Fruit fly (Drosophila melanogaster): ENCODE measurements around the gene HipHop.

The HipHop gene

DNA sequence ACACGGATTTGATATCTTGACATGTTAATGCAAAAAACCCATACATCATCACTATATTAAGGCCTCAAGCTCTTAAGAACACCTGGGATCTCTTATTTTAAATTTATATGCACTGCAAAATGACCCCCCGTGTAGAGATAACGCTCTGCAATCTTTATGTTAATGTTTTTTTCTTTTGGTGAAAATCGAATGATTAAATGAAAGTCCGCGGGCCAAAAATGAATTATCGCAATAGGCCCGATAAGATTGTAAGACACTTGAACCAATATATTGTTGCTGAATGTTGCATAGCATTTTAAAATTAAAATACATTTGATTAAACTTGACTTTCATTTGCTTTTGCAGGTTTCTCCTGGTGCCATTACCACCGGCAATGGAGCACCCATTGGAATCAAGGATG, 5.0 kb downstream of the HipHop start:
- no peak for TF ChIP-seq usp (GFP tag; optimal IDR thresholded peaks at IDR 0.05)
- no peak for TF ChIP-seq psq (optimal IDR thresholded peaks at IDR 0.05)
- TF ChIP-seq pan (optimal IDR thresholded peaks at IDR 0.05) = no peak
- no peak for TF ChIP-seq CG8478 (optimal IDR thresholded peaks at IDR 0.05)
- no peak for TF ChIP-seq EcR (GFP tag; optimal IDR thresholded peaks at IDR 0.05)
- no peak for TF ChIP-seq Dll (optimal IDR thresholded peaks at IDR 0.05)

DNA sequence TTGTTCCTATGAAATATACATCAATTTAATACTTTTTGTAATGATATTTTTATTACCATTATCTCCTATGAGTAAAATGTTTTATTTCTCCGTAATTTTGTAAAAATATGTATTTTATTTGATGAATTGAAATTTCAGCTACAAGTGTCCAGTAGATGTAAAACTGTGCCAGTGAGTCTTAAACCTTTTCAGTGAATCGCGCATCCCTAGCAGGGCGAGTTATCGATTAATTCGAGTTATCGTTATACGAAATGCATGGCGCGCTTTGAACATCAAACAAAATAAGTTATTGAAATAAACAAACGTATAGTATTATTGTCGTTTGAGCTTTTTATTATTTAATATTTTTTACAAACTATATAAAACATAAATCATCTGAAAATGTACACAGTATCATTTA, 7.3 kb downstream of the HipHop start:
- TF ChIP-seq pan (optimal IDR thresholded peaks at IDR 0.05) = no peak

DNA sequence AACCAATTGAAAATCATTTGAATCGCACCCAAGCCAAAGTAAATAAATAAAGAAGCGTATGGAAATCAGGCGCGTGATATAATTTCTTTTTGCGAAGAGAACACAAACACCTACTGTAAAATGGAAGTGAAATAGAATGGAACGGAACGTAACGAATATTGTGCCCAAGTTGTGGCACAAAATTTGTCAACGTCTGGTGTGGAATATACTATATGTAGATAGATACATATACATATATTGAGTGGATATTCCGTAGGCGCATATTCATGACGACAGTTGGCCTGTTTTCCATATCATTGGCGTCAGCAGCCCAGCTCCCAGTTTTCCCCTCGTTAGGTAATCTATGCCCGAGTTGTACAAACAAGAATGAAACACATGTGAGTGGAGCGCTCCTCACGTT, 11.2 kb downstream of the HipHop start:
- TF ChIP-seq psq (optimal IDR thresholded peaks at IDR 0.05) = no peak
- no peak for TF ChIP-seq pan (optimal IDR thresholded peaks at IDR 0.05)
- no peak for TF ChIP-seq CG8478 (optimal IDR thresholded peaks at IDR 0.05)
- no peak for TF ChIP-seq usp (GFP tag; optimal IDR thresholded peaks at IDR 0.05)
- TF ChIP-seq EcR (GFP tag; optimal IDR thresholded peaks at IDR 0.05) = no peak
- no peak for TF ChIP-seq Dll (optimal IDR thresholded peaks at IDR 0.05)

DNA sequence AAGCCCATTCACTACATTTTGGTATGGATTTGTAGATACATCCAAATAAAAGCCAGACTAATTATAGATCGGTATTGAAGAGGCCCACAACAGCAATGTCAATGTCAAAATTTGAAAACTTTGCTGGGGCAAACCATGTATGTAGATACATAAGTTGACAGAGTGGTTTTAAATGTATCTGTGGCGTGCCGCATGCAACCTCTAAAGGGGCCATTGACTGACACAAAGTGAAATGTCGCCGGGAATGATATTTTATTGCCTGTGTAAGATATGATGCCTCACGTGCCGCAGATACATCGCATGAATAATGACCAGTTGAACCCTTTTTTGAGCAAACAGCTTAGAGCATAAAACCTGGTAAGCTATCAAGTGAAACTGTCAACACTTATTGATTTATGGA, 11.7 kb downstream of the HipHop start:
- peak in 1 of 2 experiments; percentile 22 for TF ChIP-seq EcR (GFP tag; optimal IDR thresholded peaks at IDR 0.05)
- TF ChIP-seq pan (optimal IDR thresholded peaks at IDR 0.05) = no peak
- no peak for TF ChIP-seq CG8478 (optimal IDR thresholded peaks at IDR 0.05)
- no peak for TF ChIP-seq psq (optimal IDR thresholded peaks at IDR 0.05)
- no peak for TF ChIP-seq usp (GFP tag; optimal IDR thresholded peaks at IDR 0.05)

dm6 chr3L:18833234-18833633, 12.3 kb downstream of the HipHop start:
- no peak for TF ChIP-seq EcR (GFP tag; optimal IDR thresholded peaks at IDR 0.05)

DNA sequence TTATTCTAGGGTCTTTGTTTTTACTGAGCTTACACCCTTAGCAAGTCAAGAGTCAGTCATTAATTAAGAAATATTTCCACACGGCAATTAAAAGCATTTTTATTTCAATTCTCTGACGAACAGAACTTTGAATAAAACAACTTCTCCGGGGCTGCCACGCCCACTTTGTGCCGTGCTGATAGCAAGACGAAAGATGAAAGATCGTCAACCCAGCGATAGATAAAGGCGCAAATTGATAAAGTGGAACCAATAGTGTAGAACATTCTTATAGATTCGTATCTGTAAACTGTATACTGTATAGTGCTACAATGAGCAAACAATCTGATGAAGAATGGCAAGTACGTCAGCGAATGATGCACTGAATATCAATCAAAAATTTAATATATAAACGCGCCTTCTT, 14.0 kb downstream of the HipHop start:
- TF ChIP-seq Dll (optimal IDR thresholded peaks at IDR 0.05) (no peak), psq (optimal IDR thresholded peaks at IDR 0.05) (no peak), CG8478 (optimal IDR thresholded peaks at IDR 0.05) (no peak), EcR (GFP tag; optimal IDR thresholded peaks at IDR 0.05) (no peak), usp (GFP tag; optimal IDR thresholded peaks at IDR 0.05) (no peak), pan (optimal IDR thresholded peaks at IDR 0.05) (no peak)

DNA sequence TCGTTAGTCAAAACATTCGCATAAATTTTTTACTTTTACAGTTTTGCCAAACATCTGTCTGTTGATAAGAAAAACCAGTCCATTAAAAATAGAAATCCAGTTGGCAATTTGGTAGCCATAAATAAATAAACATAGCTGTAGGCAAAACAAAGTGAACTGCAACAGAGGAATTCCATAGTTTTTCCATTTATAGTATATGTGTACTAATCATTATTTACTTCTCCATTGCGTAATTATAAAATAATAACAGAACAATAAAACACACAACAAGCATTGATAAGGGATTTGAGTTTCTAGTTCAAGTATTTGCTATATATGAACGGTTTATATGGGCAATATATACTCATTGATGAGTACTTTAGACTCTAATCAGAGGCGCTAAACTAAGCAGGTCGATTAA, 15.7 kb downstream of the HipHop start:
- TF ChIP-seq Dll (optimal IDR thresholded peaks at IDR 0.05) (no peak), psq (optimal IDR thresholded peaks at IDR 0.05) (no peak), CG8478 (optimal IDR thresholded peaks at IDR 0.05) (no peak), EcR (GFP tag; optimal IDR thresholded peaks at IDR 0.05) (no peak), pan (optimal IDR thresholded peaks at IDR 0.05) (no peak), usp (GFP tag; optimal IDR thresholded peaks at IDR 0.05) (no peak)

DNA sequence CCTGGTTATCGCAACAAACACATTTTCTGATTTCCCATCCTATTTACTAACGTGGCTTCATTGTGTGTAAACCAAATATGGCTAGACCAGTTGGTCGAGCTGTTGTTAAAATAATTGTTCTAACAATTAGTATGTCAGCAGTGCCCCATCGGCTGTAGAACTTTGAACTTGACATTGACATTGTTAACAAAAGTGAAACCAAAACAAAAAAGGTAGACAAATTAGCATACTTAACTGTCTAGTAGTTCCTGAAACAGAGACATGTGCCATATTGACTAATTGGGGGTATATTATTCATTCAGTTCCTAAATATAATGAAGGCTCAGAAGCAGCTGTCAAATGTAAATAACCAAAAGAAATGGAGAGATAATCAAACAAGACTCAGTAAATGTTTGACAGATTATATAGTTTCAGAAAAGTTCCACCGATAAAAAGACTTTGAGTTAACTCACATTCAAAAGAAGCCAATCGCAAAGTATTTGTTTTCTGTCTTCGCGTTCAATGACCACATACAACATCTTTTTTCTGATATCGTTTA, 16.8 kb downstream of the HipHop start:
- no peak for TF ChIP-seq CG8478 (optimal IDR thresholded peaks at IDR 0.05)
- no peak for TF ChIP-seq Dll (optimal IDR thresholded peaks at IDR 0.05)
- TF ChIP-seq usp (GFP tag; optimal IDR thresholded peaks at IDR 0.05) = no peak
- no peak for TF ChIP-seq psq (optimal IDR thresholded peaks at IDR 0.05)
- TF ChIP-seq pan (optimal IDR thresholded peaks at IDR 0.05) = no peak
- no peak for TF ChIP-seq EcR (GFP tag; optimal IDR thresholded peaks at IDR 0.05)

dm6 chr3L:18839996-18840369, 19.0 kb downstream of the HipHop start:
- TF ChIP-seq Dll (optimal IDR thresholded peaks at IDR 0.05) = no peak
- no peak for TF ChIP-seq pan (optimal IDR thresholded peaks at IDR 0.05)
- no peak for TF ChIP-seq EcR (GFP tag; optimal IDR thresholded peaks at IDR 0.05)
- TF ChIP-seq psq (optimal IDR thresholded peaks at IDR 0.05) = no peak
- no peak for TF ChIP-seq usp (GFP tag; optimal IDR thresholded peaks at IDR 0.05)
- no peak for TF ChIP-seq CG8478 (optimal IDR thresholded peaks at IDR 0.05)

DNA sequence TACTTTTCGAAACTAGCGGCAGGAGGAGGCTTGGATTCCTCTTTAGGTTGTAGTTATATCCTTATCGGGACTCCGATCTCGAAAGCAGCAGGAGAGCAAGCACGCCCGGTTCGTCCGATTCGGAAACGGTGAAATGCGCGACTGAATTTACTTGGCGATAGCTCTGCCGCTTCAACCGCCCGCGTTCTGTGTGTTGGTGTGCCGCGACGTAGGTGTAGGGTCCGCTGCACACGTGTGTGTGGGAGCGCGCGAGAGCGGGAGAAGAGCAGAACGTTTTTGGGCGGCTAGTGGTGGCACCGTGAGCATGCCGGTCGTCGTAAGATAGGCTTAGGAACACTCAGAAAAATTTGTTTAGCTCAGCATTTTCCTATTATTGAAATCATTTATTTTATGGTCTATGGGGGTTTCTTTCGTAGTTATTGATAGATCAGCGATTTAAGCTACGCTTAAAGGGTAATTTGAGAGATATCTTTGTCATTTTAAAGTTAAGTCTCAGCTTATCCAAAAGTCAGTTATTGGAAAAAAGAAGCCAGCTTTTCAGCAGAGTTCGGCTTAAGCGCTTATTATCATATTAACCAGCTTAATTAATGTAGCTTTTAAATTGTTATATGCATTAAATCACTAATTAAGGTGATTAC, 19.5 kb downstream of the HipHop start:
- TF ChIP-seq psq (optimal IDR thresholded peaks at IDR 0.05) = no peak
- no peak for TF ChIP-seq EcR (GFP tag; optimal IDR thresholded peaks at IDR 0.05)
- TF ChIP-seq Dll (optimal IDR thresholded peaks at IDR 0.05) = no peak
- TF ChIP-seq CG8478 (optimal IDR thresholded peaks at IDR 0.05) = no peak
- TF ChIP-seq pan (optimal IDR thresholded peaks at IDR 0.05) = no peak
- TF ChIP-seq usp (GFP tag; optimal IDR thresholded peaks at IDR 0.05) = no peak

DNA sequence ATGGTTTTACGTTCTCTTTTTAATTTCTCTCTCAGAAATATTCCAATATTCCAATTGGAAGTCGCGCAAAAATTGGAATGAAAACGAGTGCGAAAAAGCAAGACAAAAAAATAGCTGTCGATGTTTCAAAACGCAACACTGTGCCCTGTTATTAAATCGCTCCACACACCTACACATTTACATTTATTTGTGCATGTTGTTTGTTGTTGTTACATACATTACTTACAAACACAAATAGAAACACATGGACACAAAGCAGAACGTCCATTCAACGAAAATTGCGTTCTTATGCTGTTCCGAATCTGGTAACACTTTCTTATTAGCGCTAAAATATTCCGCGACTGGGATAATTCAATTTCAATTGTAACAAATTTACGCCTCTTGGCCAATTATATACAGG, 20.3 kb downstream of the HipHop start:
- TF ChIP-seq CG8478 (optimal IDR thresholded peaks at IDR 0.05) = no peak
- TF ChIP-seq EcR (GFP tag; optimal IDR thresholded peaks at IDR 0.05) = no peak
- TF ChIP-seq pan (optimal IDR thresholded peaks at IDR 0.05) = no peak
- no peak for TF ChIP-seq Dll (optimal IDR thresholded peaks at IDR 0.05)
- TF ChIP-seq psq (optimal IDR thresholded peaks at IDR 0.05) = no peak
- no peak for TF ChIP-seq usp (GFP tag; optimal IDR thresholded peaks at IDR 0.05)

DNA sequence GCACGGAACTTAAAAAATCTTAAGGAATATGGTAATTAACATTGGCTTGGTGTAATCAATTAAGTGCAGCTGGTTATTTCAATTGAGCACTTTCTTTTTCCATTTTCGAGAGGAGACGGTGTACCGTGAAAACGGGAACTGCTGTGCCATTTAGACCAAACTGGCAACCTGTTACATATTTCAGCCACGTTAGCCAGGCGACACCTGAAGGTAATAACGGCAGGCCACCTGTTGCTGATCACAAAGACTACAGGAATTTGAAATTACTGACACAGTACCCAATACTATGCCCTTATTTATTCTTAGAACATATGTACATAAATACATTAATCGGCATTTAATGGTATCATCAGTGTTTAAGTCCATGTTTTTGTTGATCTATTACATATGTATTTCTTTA, 21.3 kb downstream of the HipHop start:
- TF ChIP-seq CG8478 (optimal IDR thresholded peaks at IDR 0.05) (no peak), usp (GFP tag; optimal IDR thresholded peaks at IDR 0.05) (no peak), Dll (optimal IDR thresholded peaks at IDR 0.05) (no peak), psq (optimal IDR thresholded peaks at IDR 0.05) (no peak)

dm6 chr3L:18845833-18846232, 24.9 kb downstream of the HipHop start:
- no peak for TF ChIP-seq pan (optimal IDR thresholded peaks at IDR 0.05)
- TF ChIP-seq usp (GFP tag; optimal IDR thresholded peaks at IDR 0.05) = no peak
- no peak for TF ChIP-seq EcR (GFP tag; optimal IDR thresholded peaks at IDR 0.05)
- TF ChIP-seq psq (optimal IDR thresholded peaks at IDR 0.05) = no peak
- no peak for TF ChIP-seq Dll (optimal IDR thresholded peaks at IDR 0.05)
- TF ChIP-seq CG8478 (optimal IDR thresholded peaks at IDR 0.05) = no peak

DNA sequence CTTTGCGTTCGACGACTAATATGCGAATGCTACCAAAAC, 25.1 kb downstream of the HipHop start, which contains the start of gene Indy:
Gene Indy, minus strand, starts transcription at position 35 of the 39 bp plus-strand sequence.
- TF ChIP-seq CG8478 (optimal IDR thresholded peaks at IDR 0.05) = no peak
- no peak for TF ChIP-seq Dll (optimal IDR thresholded peaks at IDR 0.05)
- TF ChIP-seq EcR (GFP tag; optimal IDR thresholded peaks at IDR 0.05) = no peak
- no peak for TF ChIP-seq usp (GFP tag; optimal IDR thresholded peaks at IDR 0.05)
- no peak for TF ChIP-seq psq (optimal IDR thresholded peaks at IDR 0.05)
- TF ChIP-seq pan (optimal IDR thresholded peaks at IDR 0.05) = no peak
